Worm (Caenorhabditis elegans) whole organism, L3 larva: ENCODE measurements around the gene irld-64.

ENCODE experiments used
- hmg-11 ChIP-seq: sonication (generic microtip); optimal IDR thresholded peaks from 2 replicates; lab custom pipeline; 2016; ENCODE audit warnings: missing genetic modification characterization, missing compliant biosample characterization
- nhr-77 ChIP-seq: fragments of 150-350 bp; optimal IDR thresholded peaks from 2 replicates; lab custom pipeline; 2014; ENCODE audit warnings: missing biosample characterization, missing genetic modification characterization
- pqm-1 ChIP-seq: fragments of 150-350 bp; optimal IDR thresholded peaks from 2 replicates; lab custom pipeline; 2017; ENCODE audit warnings: missing biosample characterization, missing genetic modification characterization, inconsistent platforms

DNA sequence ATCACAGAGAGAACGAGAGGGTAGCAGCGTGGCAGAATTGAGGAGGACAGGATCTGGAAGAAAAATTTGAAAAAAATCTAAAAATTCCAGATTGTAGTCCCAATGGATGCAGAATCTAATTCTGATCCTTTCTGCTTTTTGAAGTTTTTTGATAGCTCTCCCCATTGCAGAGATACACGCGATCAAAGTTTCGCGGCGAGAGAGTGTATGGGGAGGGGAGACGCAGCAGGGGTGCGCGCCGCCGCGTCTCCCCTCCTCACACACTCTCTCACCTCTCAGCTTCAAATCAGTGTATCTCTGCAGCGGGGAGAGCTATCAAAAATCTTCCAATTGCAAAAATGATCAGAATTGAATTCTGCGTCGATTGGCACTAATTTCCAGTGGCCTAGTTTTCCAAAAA is 49.3 kb downstream of the irld-64 start:
- no peak for TF ChIP-seq nhr-77
- no peak for TF ChIP-seq pqm-1 (tag; lab: Kevin White, UChicago)
- TF ChIP-seq hmg-11 = no peak
